Worm (Caenorhabditis elegans) whole organism, L1 larva: ENCODE measurements around the gene M176.5.

ENCODE experiments used
- dpl-1 ChIP-seq, 3 experiments: fragments of 150-350 bp in 2 of 3; sonication (generic microtip) in 1 of 3; optimal IDR thresholded peaks; 2 replicates each; lab custom pipeline; 2014 to 2017; ENCODE audit warnings: missing biosample characterization in 3 of 3, missing genetic modification characterization in 3 of 3, missing genetic modification reagents in 3 of 3
- irx-1 ChIP-seq: sonication (generic microtip); optimal IDR thresholded peaks from 2 replicates; lab custom pipeline; 2016; ENCODE audit warnings: missing genetic modification characterization, missing compliant biosample characterization
- lin-35 ChIP-seq, 2 experiments: fragments of 150-350 bp; optimal IDR thresholded peaks; 2 replicates each; lab custom pipeline; 2014; ENCODE audit warnings: missing biosample characterization in 2 of 2, missing genetic modification characterization in 2 of 2, missing genetic modification reagents in 2 of 2
- mdl-1 ChIP-seq, 2 experiments: fragments of 150-350 bp; optimal IDR thresholded peaks; 2 replicates each; lab custom pipeline; 2014 to 2017; ENCODE audit warnings: missing biosample characterization in 2 of 2, missing genetic modification characterization in 2 of 2, inconsistent platforms in 1 of 2

ce11 chrII:9445368-9445767, 17.8 kb upstream of the M176.5 start, which contains the start of gene R09D1.13:
- TF ChIP-seq irx-1 (tag; lab: Kevin White, UChicago) (no peak), mdl-1 (tag; optimal IDR thresholded peaks at IDR 0.05; lab: Kevin White, UChicago) (no peak), lin-35 (GFP tag; optimal IDR thresholded peaks at IDR 0.05; lab: Kevin White, UChicago) (no peak), dpl-1 (GFP tag; optimal IDR thresholded peaks at IDR 0.05; lab: Kevin White, UChicago) (no peak)
